Worm (Caenorhabditis elegans): ENCODE data around the gene K10D11.3.

K10D11.3 gene

ce11 chrIV:13028746-13029673 lies 43.1 kb upstream of the K10D11.3 start:
- TF ChIP-seq fos-1 (tag; optimal IDR thresholded peaks at IDR 0.05) (peak; percentile 16), ceh-16 (tag; optimal IDR thresholded peaks at IDR 0.05) (no peak), elt-3 (tag; optimal IDR thresholded peaks at IDR 0.05) (no peak), ztf-1 (GFP tag; conservative IDR thresholded peaks at IDR 0.05) (no peak), C34F6.9 (tag; optimal IDR thresholded peaks at IDR 0.05) (peak; percentile 4), ZK546.5 (tag; optimal IDR thresholded peaks at IDR 0.05) (no peak), nhr-237 (tag; optimal IDR thresholded peaks at IDR 0.05) (no peak), mab-5 (tag; optimal IDR thresholded peaks at IDR 0.05) (no peak), Y55F3AM.14 (GFP tag; optimal IDR thresholded peaks at IDR 0.05) (no peak)

- TF ChIP-seq Y55F3AM.14 (GFP tag; optimal IDR thresholded peaks at IDR 0.05) (peak; percentile 17), nhr-237 (tag; optimal IDR thresholded peaks at IDR 0.05) (no peak), nhr-129 (tag; optimal IDR thresholded peaks at IDR 0.05) (peak; percentile 32), ZK546.5 (tag; optimal IDR thresholded peaks at IDR 0.05) (no peak), unc-39 (tag; optimal IDR thresholded peaks at IDR 0.05) (no peak), crh-2 (tag; optimal IDR thresholded peaks at IDR 0.05) (peak; percentile 1), mdl-1 (tag; optimal IDR thresholded peaks at IDR 0.05) (no peak), unc-55 (GFP tag; optimal IDR thresholded peaks at IDR 0.05) (no peak), egl-27 (tag; optimal IDR thresholded peaks at IDR 0.05) (no peak), nhr-11 (tag; optimal IDR thresholded peaks at IDR 0.05) (no peak), nhr-77 (tag; optimal IDR thresholded peaks at IDR 0.05) (no peak), gmeb-1 (tag; optimal IDR thresholded peaks at IDR 0.05) (no peak), sem-4 (tag; optimal IDR thresholded peaks at IDR 0.05) (peak; percentile 48), fos-1 (tag; optimal IDR thresholded peaks at IDR 0.05) (no peak), skn-1 (tag; optimal IDR thresholded peaks at IDR 0.05) (no peak), F13H6.1 (tag; optimal IDR thresholded peaks at IDR 0.05) (no peak), R02D3.7 (tag; optimal IDR thresholded peaks at IDR 0.05) (no peak), lsy-2 (tag; optimal IDR thresholded peaks at IDR 0.05) (no peak)
These were observed 42.1 kb upstream of the K10D11.3 start for ce11 chrIV:13027801-13028641.

- TF ChIP-seq sma-9 (GFP tag; optimal IDR thresholded peaks at IDR 0.05) (peak; percentile 85), sma-9 (tag; optimal IDR thresholded peaks at IDR 0.05) (no peak), unc-55 (GFP tag; optimal IDR thresholded peaks at IDR 0.05) (no peak), nhr-237 (tag; optimal IDR thresholded peaks at IDR 0.05) (no peak), lin-11 (tag; optimal IDR thresholded peaks at IDR 0.05) (no peak), nhr-10 (tag; optimal IDR thresholded peaks at IDR 0.05) (no peak), F13H6.1 (tag; optimal IDR thresholded peaks at IDR 0.05) (no peak), mab-5 (tag; optimal IDR thresholded peaks at IDR 0.05) (no peak), nhr-77 (tag; optimal IDR thresholded peaks at IDR 0.05) (no peak), egl-27 (tag; optimal IDR thresholded peaks at IDR 0.05) (no peak), nhr-21 (tag; optimal IDR thresholded peaks at IDR 0.05) (no peak), fos-1 (tag; optimal IDR thresholded peaks at IDR 0.05) (peak; percentile 69), dmd-4 (tag; optimal IDR thresholded peaks at IDR 0.05) (no peak), ztf-11 (tag; optimal IDR thresholded peaks at IDR 0.05) (no peak), snpc-4 (tag; optimal IDR thresholded peaks at IDR 0.05) (no peak), gmeb-1 (tag; optimal IDR thresholded peaks at IDR 0.05) (no peak), R02D3.7 (tag; optimal IDR thresholded peaks at IDR 0.05) (no peak), sem-4 (tag; optimal IDR thresholded peaks at IDR 0.05) (no peak), mbf-1 (tag; optimal IDR thresholded peaks at IDR 0.05) (no peak), mdl-1 (tag; optimal IDR thresholded peaks at IDR 0.05) (peak in 1 of 2 experiments; percentile 8), unc-62 (GFP tag; optimal IDR thresholded peaks at IDR 0.05) (no peak), ztf-4 (tag; optimal IDR thresholded peaks at IDR 0.05) (no peak), ztf-1 (GFP tag; conservative IDR thresholded peaks at IDR 0.05) (no peak), peb-1 (tag; optimal IDR thresholded peaks at IDR 0.05) (no peak), crh-2 (tag; optimal IDR thresholded peaks at IDR 0.05) (peak; percentile 2)
These were observed 40.8 kb upstream of the K10D11.3 start for ce11 chrIV:13026762-13027161.

Data from whole organism, L2 larva.